Fruit fly (Drosophila melanogaster) whole organism, embryonic: ENCODE data around the gene ClpP.

ENCODE experiments used
- Asciz ChIP-seq: fragments of 200-800 bp; sonication (Bioruptor generic); optimal IDR thresholded peaks from 2 replicates; lab custom pipeline; 2017; ENCODE audit warnings: missing biosample characterization, mild to moderate bottlenecking, missing genetic modification characterization, missing genetic modification reagents
- Bgb ChIP-seq: fragments of 200-800 bp; sonication (Bioruptor generic); IDR thresholded peaks from 2 replicates; pipeline ENCODE4 v1.3.6; 2022; ENCODE audit warnings: missing biosample characterization, missing genetic modification characterization; ENCODE audit not compliant: partially characterized antibody
- CG10321 ChIP-seq: fragments of 200-800 bp; sonication (Bioruptor generic); IDR thresholded peaks from 2 replicates; pipeline ENCODE4 v1.3.6; 2022; ENCODE audit warnings: missing biosample characterization, missing genetic modification characterization
- CG11247 ChIP-seq: fragments of 200-800 bp; sonication (Bioruptor generic); IDR thresholded peaks from 2 replicates; pipeline ENCODE4 v1.3.6; 2022; ENCODE audit warnings: missing biosample characterization, missing genetic modification characterization
- CG11695 ChIP-seq: fragments of 200-800 bp; sonication (Bioruptor generic); IDR thresholded peaks from 3 replicates; pipeline ENCODE4 v1.3.6; 2022; ENCODE audit warnings: missing biosample characterization, missing genetic modification characterization
- CG1233 ChIP-seq: fragments of 200-800 bp; sonication (Bioruptor generic); optimal IDR thresholded peaks from 4 replicates; lab custom pipeline; 2018; ENCODE audit warnings: missing biosample characterization, mild to moderate bottlenecking, missing genetic modification characterization
- CG12769 ChIP-seq: fragments of 200-800 bp; sonication (Bioruptor generic); optimal IDR thresholded peaks from 2 replicates; lab custom pipeline; 2019; ENCODE audit warnings: missing biosample characterization, mild to moderate bottlenecking, missing genetic modification characterization, moderate library complexity
- CG13624 ChIP-seq: fragments of 200-800 bp; sonication (Bioruptor generic); optimal IDR thresholded peaks from 2 replicates; lab custom pipeline; 2016; ENCODE audit warnings: missing biosample characterization, missing genetic modification characterization
- CG14014 ChIP-seq: fragments of 200-800 bp; sonication (Bioruptor generic); IDR thresholded peaks from 2 replicates; pipeline ENCODE4 v1.3.6; 2022; ENCODE audit warnings: missing biosample characterization, missing genetic modification characterization
- CG15601 ChIP-seq: fragments of 200-800 bp; sonication (Bioruptor generic); optimal IDR thresholded peaks from 3 replicates; lab custom pipeline; 2019; ENCODE audit warnings: missing biosample characterization, mild to moderate bottlenecking, missing genetic modification characterization, moderate library complexity
- CG16815 ChIP-seq: fragments of 200-800 bp; sonication (Bioruptor generic); optimal IDR thresholded peaks from 3 replicates; lab custom pipeline; 2017; ENCODE audit warnings: missing biosample characterization, mild to moderate bottlenecking, missing genetic modification characterization
- CG17612 ChIP-seq: fragments of 200-800 bp; sonication (Bioruptor generic); IDR thresholded peaks from 2 replicates; pipeline ENCODE4 v1.3.6; 2022; ENCODE audit warnings: missing biosample characterization, missing genetic modification characterization
- CG17829 ChIP-seq: fragments of 200-800 bp; optimal IDR thresholded peaks from 2 replicates; lab custom pipeline; 2019; ENCODE audit warnings: missing biosample characterization, mild to moderate bottlenecking, missing genetic modification characterization, moderate library complexity
- CG17912 ChIP-seq: fragments of 200-800 bp; sonication (Bioruptor generic); optimal IDR thresholded peaks from 2 replicates; lab custom pipeline; 2018; ENCODE audit warnings: missing biosample characterization, mild to moderate bottlenecking, missing genetic modification characterization
- CG18599 ChIP-seq: fragments of 200-800 bp; sonication (Bioruptor generic); optimal IDR thresholded peaks from 3 replicates; lab custom pipeline; 2017; ENCODE audit warnings: missing biosample characterization, missing genetic modification characterization, mild to moderate bottlenecking, moderate library complexity, missing genetic modification reagents
- CG2202 ChIP-seq: fragments of 200-800 bp; sonication (Bioruptor generic); optimal IDR thresholded peaks from 2 replicates; lab custom pipeline; 2018; ENCODE audit warnings: missing biosample characterization, mild to moderate bottlenecking, missing genetic modification characterization
- CG31365 ChIP-seq: fragments of 200-800 bp; sonication (Bioruptor generic); optimal IDR thresholded peaks from 2 replicates; lab custom pipeline; 2018; ENCODE audit warnings: missing biosample characterization, mild to moderate bottlenecking, missing genetic modification characterization
- CG31441 ChIP-seq: fragments of 200-800 bp; sonication (Bioruptor generic); IDR thresholded peaks from 2 replicates; pipeline ENCODE4 v1.3.6; 2022; ENCODE audit warnings: missing biosample characterization, missing genetic modification characterization
- CG34224 ChIP-seq: fragments of 200-800 bp; sonication (Bioruptor generic); IDR thresholded peaks from 3 replicates; pipeline ENCODE4 v1.3.6; 2022; ENCODE audit warnings: missing biosample characterization, missing genetic modification characterization; ENCODE audit not compliant: partially characterized antibody
- CG34422 ChIP-seq: fragments of 200-800 bp; sonication (Bioruptor generic); IDR thresholded peaks from 3 replicates; pipeline ENCODE4 v1.3.6; 2022; ENCODE audit warnings: missing biosample characterization, missing genetic modification characterization
- CG4360 ChIP-seq: fragments of 200-800 bp; sonication (Bioruptor generic); IDR thresholded peaks from 2 replicates; pipeline ENCODE4 v1.3.6; 2022; ENCODE audit warnings: missing biosample characterization, missing genetic modification characterization
- CG4707 ChIP-seq: fragments of 200-800 bp; sonication (Bioruptor generic); optimal IDR thresholded peaks from 2 replicates; lab custom pipeline; 2018; ENCODE audit warnings: missing biosample characterization, mild to moderate bottlenecking, missing genetic modification characterization, moderate library complexity
- CG4854 ChIP-seq: fragments of 200-800 bp; sonication (Bioruptor generic); optimal IDR thresholded peaks from 2 replicates; lab custom pipeline; 2016; ENCODE audit warnings: missing biosample characterization, missing genetic modification characterization, inconsistent platforms
- CG5953 ChIP-seq: fragments of 200-800 bp; sonication (Bioruptor generic); IDR thresholded peaks from 2 replicates; pipeline ENCODE4 v1.3.6; 2022; ENCODE audit warnings: missing biosample characterization, missing genetic modification characterization
- CG6272 ChIP-seq: fragments of 200-800 bp; sonication (Bioruptor generic); IDR thresholded peaks from 2 replicates; pipeline ENCODE4 v1.3.6; 2022; ENCODE audit warnings: missing biosample characterization, missing genetic modification characterization
- CG7271 ChIP-seq: fragments of 200-800 bp; sonication (Bioruptor generic); optimal IDR thresholded peaks from 2 replicates; lab custom pipeline; 2018; ENCODE audit warnings: missing biosample characterization, mild to moderate bottlenecking, missing genetic modification characterization, moderate library complexity
- CG7928 ChIP-seq: fragments of 200-800 bp; sonication (Bioruptor generic); optimal IDR thresholded peaks from 2 replicates; lab custom pipeline; 2017; ENCODE audit warnings: missing biosample characterization, mild to moderate bottlenecking, missing genetic modification characterization
- CG7987 ChIP-seq: fragments of 200-800 bp; sonication (Bioruptor generic); optimal IDR thresholded peaks from 2 replicates; lab custom pipeline; 2018; ENCODE audit warnings: missing biosample characterization, mild to moderate bottlenecking, missing genetic modification characterization, moderate library complexity
- CrebB ChIP-seq: fragments of 200-800 bp; sonication (Bioruptor generic); optimal IDR thresholded peaks from 3 replicates; lab custom pipeline; 2018; ENCODE audit warnings: missing biosample characterization, mild to moderate bottlenecking, missing genetic modification characterization
- Deaf1 ChIP-seq: fragments of 200-800 bp; optimal IDR thresholded peaks from 3 replicates; lab custom pipeline; 2019; ENCODE audit warnings: missing biosample characterization, mild to moderate bottlenecking, missing genetic modification characterization, moderate library complexity
- Drgx ChIP-seq: fragments of 200-800 bp; sonication (Bioruptor generic); IDR thresholded peaks from 2 replicates; pipeline ENCODE4 v1.3.6; 2022; ENCODE audit warnings: missing biosample characterization, missing genetic modification characterization
- Ets97D ChIP-seq: fragments of 200-800 bp; sonication (Bioruptor generic); optimal IDR thresholded peaks from 3 replicates; lab custom pipeline; 2016; ENCODE audit warnings: missing biosample characterization, missing genetic modification characterization
- Hr39 ChIP-seq: fragments of >200 bp; optimal IDR thresholded peaks from 2 replicates; lab custom pipeline; 2017
- Rfx ChIP-seq: fragments of 200-800 bp; sonication (Bioruptor generic); IDR thresholded peaks from 2 replicates; pipeline ENCODE4 v1.3.6; 2022; ENCODE audit warnings: missing biosample characterization, missing genetic modification characterization
- Rx ChIP-seq: fragments of 200-800 bp; sonication (Bioruptor generic); IDR thresholded peaks from 2 replicates; pipeline ENCODE4 v1.3.6; 2022; ENCODE audit warnings: missing biosample characterization, missing genetic modification characterization
- Six4 ChIP-seq: fragments of 200-800 bp; sonication (Bioruptor generic); optimal IDR thresholded peaks from 2 replicates; lab custom pipeline; 2016; ENCODE audit warnings: missing biosample characterization, missing genetic modification characterization
- Spps ChIP-seq: fragments of 200-800 bp; sonication (Bioruptor generic); optimal IDR thresholded peaks from 2 replicates; lab custom pipeline; 2018; ENCODE audit warnings: missing biosample characterization, mild to moderate bottlenecking, missing genetic modification characterization
- Trl ChIP-seq, 3 experiments: fragments of >200 bp in 2 of 3; fragments of 200-800 bp in 1 of 3; sonication (Bioruptor generic) in 1 of 3; optimal IDR thresholded peaks; 2 replicates in 1 of 3; 3 replicates in 2 of 3; lab custom pipeline; 2016 to 2017; ENCODE audit warnings: missing biosample characterization in 1 of 3, missing genetic modification characterization in 1 of 3
- Xbp1 ChIP-seq: fragments of 200-800 bp; sonication (Bioruptor generic); optimal IDR thresholded peaks from 3 replicates; lab custom pipeline; 2016; ENCODE audit warnings: missing biosample characterization, mild to moderate bottlenecking, missing genetic modification characterization
- emc ChIP-seq: fragments of 200-800 bp; sonication (Bioruptor generic); optimal IDR thresholded peaks from 2 replicates; lab custom pipeline; 2016; ENCODE audit warnings: missing biosample characterization, missing genetic modification characterization
- eve ChIP-seq, 2 experiments: fragments of >200 bp; optimal IDR thresholded peaks; 2 replicates each; lab custom pipeline; 2017; ENCODE audit warnings: missing biosample characterization in 2 of 2, missing genetic modification characterization in 2 of 2
- fd102C ChIP-seq: fragments of 200-800 bp; sonication (Bioruptor generic); optimal IDR thresholded peaks from 2 replicates; lab custom pipeline; 2018; ENCODE audit warnings: missing biosample characterization, mild to moderate bottlenecking, missing genetic modification characterization, moderate library complexity
- hb ChIP-seq: fragments of 200-800 bp; sonication (Bioruptor generic); IDR thresholded peaks from 3 replicates; pipeline ENCODE4 v1.3.6; 2022; ENCODE audit warnings: missing biosample characterization, missing genetic modification characterization; ENCODE audit not compliant: partially characterized antibody
- inv ChIP-seq: fragments of 200-800 bp; sonication (Bioruptor generic); IDR thresholded peaks from 2 replicates; pipeline ENCODE4 v1.3.6; 2022; ENCODE audit warnings: missing biosample characterization, missing genetic modification characterization; ENCODE audit not compliant: partially characterized antibody
- kni ChIP-seq: fragments of 200-800 bp; sonication (Bioruptor generic); optimal IDR thresholded peaks from 3 replicates; lab custom pipeline; 2017; ENCODE audit warnings: mild to moderate bottlenecking, missing biosample characterization, missing genetic modification reagents, missing genetic modification characterization
- rib ChIP-seq: fragments of 200-800 bp; sonication (Bioruptor generic); IDR thresholded peaks from 2 replicates; pipeline ENCODE4 v1.3.6; 2022; ENCODE audit warnings: missing biosample characterization, missing genetic modification characterization
- sob ChIP-seq: fragments of 200-800 bp; sonication (Bioruptor generic); IDR thresholded peaks from 2 replicates; pipeline ENCODE4 v1.3.6; 2022; ENCODE audit warnings: missing biosample characterization, missing genetic modification characterization
- tgo ChIP-seq: fragments of 200-800 bp; sonication (Bioruptor generic); IDR thresholded peaks from 3 replicates; pipeline ENCODE4 v1.3.6; 2022; ENCODE audit warnings: missing biosample characterization, missing genetic modification characterization
- usp ChIP-seq: fragments of >200 bp; optimal IDR thresholded peaks from 2 replicates; lab custom pipeline; 2017; ENCODE audit warnings: missing biosample characterization, missing genetic modification characterization

The ClpP gene

DNA sequence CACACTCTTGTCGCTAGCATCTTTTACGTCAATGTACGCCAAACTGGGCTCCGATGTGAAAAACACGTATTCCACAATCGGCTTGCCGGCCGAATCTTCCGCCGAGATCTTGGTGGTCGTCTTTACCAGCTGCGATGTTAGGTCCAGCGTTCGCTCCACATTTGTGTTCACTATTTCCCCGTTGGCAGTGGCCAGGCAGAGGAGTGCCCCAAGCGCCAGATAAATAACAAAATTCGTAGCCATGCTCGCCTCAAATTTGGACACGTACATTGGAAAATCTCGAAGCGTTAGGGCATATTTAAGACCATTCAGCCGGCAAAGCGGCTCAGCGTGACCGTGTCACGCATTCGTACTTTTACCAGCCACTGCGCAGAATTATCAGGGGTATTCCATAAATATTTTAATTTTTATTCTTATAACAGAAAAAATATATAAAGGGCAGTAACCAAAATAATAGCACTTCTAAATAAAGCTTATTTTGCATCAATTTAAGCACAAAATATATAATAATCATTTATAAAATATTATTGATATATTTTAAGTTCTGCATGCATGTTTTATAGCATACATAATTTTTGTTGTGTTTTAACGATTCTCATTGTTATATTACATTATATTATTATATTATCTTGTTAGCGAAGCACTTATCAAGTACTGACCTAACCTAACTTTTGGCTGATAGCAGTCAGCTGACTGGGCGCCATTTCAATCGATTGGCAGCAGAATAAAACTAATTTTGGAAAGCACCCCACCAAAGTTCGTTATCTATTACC is 19.1 kb downstream of the ClpP start, which contains the start of the genes CG33303 and dpr19 (continued):
- TF ChIP-seq CG17612 (GFP tag; lab: Robert Waterston, UW) = no peak
- peak; percentile 63 for TF ChIP-seq CG2202 (tag; lab: Kevin White, UChicago)
- TF ChIP-seq Rfx (GFP tag; lab: Robert Waterston, UW) = peak; percentile 72
- peak; percentile 67 for TF ChIP-seq Spps (tag; lab: Kevin White, UChicago)
- no peak for TF ChIP-seq inv (GFP tag; lab: Robert Waterston, UW)
- TF ChIP-seq CG1233 = peak; percentile 67
- peak; percentile 76 for TF ChIP-seq CG11695 (GFP tag; lab: Robert Waterston, UW)
- TF ChIP-seq rib (GFP tag; lab: Robert Waterston, UW) = no peak
- peak; percentile 66; the same call in 2 of the 3 replicates for TF ChIP-seq tgo (GFP tag; lab: Robert Waterston, UW)
- no peak for TF ChIP-seq Ets97D (GFP tag; lab: Kevin White, UChicago)
- no peak for TF ChIP-seq emc (GFP tag; lab: Kevin White, UChicago)
- TF ChIP-seq CG4360 (GFP tag; lab: Robert Waterston, UW) = 0 out of 2 replicates have a peak, but pooled peaks have one; percentile 7
- no peak for TF ChIP-seq Trl (optimal IDR thresholded peaks at IDR 0.05; lab: Kevin White, UChicago)
- TF ChIP-seq Trl (GFP tag; optimal IDR thresholded peaks at IDR 0.05; lab: Kevin White, UChicago) = no peak
- TF ChIP-seq CG34422 = peak; percentile 87; the same call in 2 of the 3 replicates
- peak; percentile 73 for TF ChIP-seq CG7271
- no peak for TF ChIP-seq hb (GFP tag; lab: Robert Waterston, UW)
- TF ChIP-seq Six4 (GFP tag; lab: Kevin White, UChicago) = peak; percentile 47
- TF ChIP-seq CG17912 = peak; percentile 29
- no peak for TF ChIP-seq CG5953
- TF ChIP-seq kni (GFP tag; lab: Kevin White, UChicago) = no peak
- no peak for TF ChIP-seq fd102C (GFP tag; lab: Kevin White, UChicago)
- TF ChIP-seq CrebB (tag; lab: Kevin White, UChicago) = peak; percentile 29
- TF ChIP-seq CG10321 (GFP tag; lab: Robert Waterston, UW) = peak; percentile 49; the same call in 1 of the 2 replicates
- TF ChIP-seq CG17829 (tag; lab: Kevin White, UChicago) = peak; percentile 90
- TF ChIP-seq CG18599 = peak; percentile 62
- TF ChIP-seq CG34224 (GFP tag; lab: Robert Waterston, UW) = no peak
- TF ChIP-seq eve (GFP tag; optimal IDR thresholded peaks at IDR 0.05; lab: Kevin White, UChicago) = no peak
- peak; percentile 41; the same call in 1 of the 2 replicates for TF ChIP-seq Drgx (GFP tag; lab: Robert Waterston, UW)
- TF ChIP-seq CG14014 (GFP tag; lab: Robert Waterston, UW) = peak; percentile 34; the same call in 1 of the 2 replicates
- TF ChIP-seq CG11247 (GFP tag; lab: Robert Waterston, UW) = 0 out of 2 replicates have a peak, but pooled peaks have one; percentile 29
- TF ChIP-seq CG7987 = peak; percentile 13
- peak; percentile 76 for TF ChIP-seq Xbp1 (GFP tag; lab: Kevin White, UChicago)
- no peak for TF ChIP-seq CG31365
- peak; percentile 86 for TF ChIP-seq CG15601 (tag; lab: Kevin White, UChicago)
- TF ChIP-seq Asciz (GFP tag; lab: Kevin White, UChicago) = peak; percentile 9
- no peak for TF ChIP-seq Deaf1 (tag; lab: Kevin White, UChicago)
- no peak for TF ChIP-seq usp (GFP tag; lab: Kevin White, UChicago)
- peak; percentile 19 for TF ChIP-seq CG7928 (GFP tag; lab: Kevin White, UChicago)
- no peak for TF ChIP-seq Hr39
- TF ChIP-seq Rx (GFP tag; lab: Robert Waterston, UW) = no peak
- no peak for TF ChIP-seq CG13624
- no peak for TF ChIP-seq CG16815 (GFP tag; lab: Kevin White, UChicago)
- TF ChIP-seq sob (GFP tag; lab: Robert Waterston, UW) = peak; percentile 29; the same call in 1 of the 2 replicates
- no peak for TF ChIP-seq CG12769
- no peak for TF ChIP-seq CG6272
- no peak for TF ChIP-seq Bgb (GFP tag; lab: Robert Waterston, UW)
- no peak for TF ChIP-seq CG4854
- TF ChIP-seq CG31441 (GFP tag; lab: Robert Waterston, UW) = peak; percentile 94
- TF ChIP-seq CG4707 (GFP tag; lab: Kevin White, UChicago) = no peak
